Worm (Caenorhabditis elegans): Measurements from ENCODE around the gene dgn-1.

- no peak for TF ChIP-seq ets-7 (tag; optimal IDR thresholded peaks at IDR 0.05)
- TF ChIP-seq ama-1 (optimal IDR thresholded peaks at IDR 0.05) = no peak
- no peak for TF ChIP-seq tra-4 (tag; optimal IDR thresholded peaks at IDR 0.05)
- no peak for TF ChIP-seq tbx-37 (GFP tag; conservative IDR thresholded peaks at IDR 0.05)
- no peak for TF ChIP-seq B0310.2 (tag; optimal IDR thresholded peaks at IDR 0.05)
These were observed 45.6 kb downstream of the dgn-1 start, which contains the start of gene T21E8.7 for ce11 chrX:10883203-10883602.
